Fruit fly (Drosophila melanogaster): ENCODE data around the gene CG9109.

DNA sequence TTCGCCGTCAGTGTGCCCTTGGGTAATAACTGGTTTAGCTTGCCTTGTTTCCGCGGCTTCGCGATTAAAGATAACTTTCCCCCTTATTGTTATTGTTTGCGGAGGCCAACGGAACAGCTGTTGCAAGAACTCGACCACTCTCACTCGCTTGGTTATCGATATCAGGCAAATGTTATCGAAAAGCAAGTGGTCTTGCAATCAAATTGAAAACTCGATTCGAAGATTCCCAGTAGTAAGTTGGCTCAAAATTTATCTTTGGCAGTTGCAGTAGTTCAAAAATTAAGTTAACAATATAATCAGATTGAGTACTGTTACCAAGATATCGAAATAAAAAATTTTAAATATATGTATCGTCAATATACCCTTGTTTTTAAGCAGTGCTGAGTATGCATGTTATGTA lies 31.6 kb upstream of the CG9109 start, which contains the start of the genes Fbw5 and CG9147:
- TF ChIP-seq CG12605 (GFP tag; IDR thresholded peaks at IDR 0.05) (peak; percentile 100), Pif1B (GFP tag; optimal IDR thresholded peaks at IDR 0.05) (peak; percentile 100), CG14655 (GFP tag; optimal IDR thresholded peaks at IDR 0.05) (peak; percentile 100)
